Worm (Caenorhabditis elegans) whole organism, dauer: Measurements from ENCODE around the gene F59A7.5.

Source experiments
- unc-62 ChIP-seq: sonication (generic microtip); optimal IDR thresholded peaks from 2 replicates; lab custom pipeline; 2017; ENCODE audit warnings: missing biosample characterization, missing genetic modification reagents, missing genetic modification characterization

F59A7.5 gene

ce11 chrV:2027787-2028186 is 5.3 kb downstream of the F59A7.5 start, which contains the start of gene srab-13:
TSS of gene srab-13 (minus strand) at chrV:2027887.
- TF ChIP-seq unc-62, result no peak

ce11 chrV:2029877-2030276 is 7.4 kb downstream of the F59A7.5 start, which contains the start of gene F59A7.12:
TSS of gene F59A7.12 (plus strand) at chrV:2030177.
- no peak for TF ChIP-seq unc-62

- TF ChIP-seq unc-62, result no peak
Observed at ce11 chrV:2030661-2031060, 8.2 kb downstream of the F59A7.5 start.

- no peak for TF ChIP-seq unc-62
Observed at ce11 chrV:2031454-2031853, 9.0 kb downstream of the F59A7.5 start, which contains the start of gene hil-6. TSS of gene hil-6 (minus strand) at chrV:2031554.

ce11 chrV:2035545-2035944 is 13.1 kb downstream of the F59A7.5 start, which contains the start of gene srab-23:
TSS of gene srab-23 (minus strand) at chrV:2035645.
- TF ChIP-seq unc-62, result no peak

- no peak for TF ChIP-seq unc-62
Observed at ce11 chrV:2045956-2046355, 23.5 kb downstream of the F59A7.5 start, which contains the start of gene Y40B10A.5. TSS of gene Y40B10A.5 (minus strand) at chrV:2046056.

- no peak for TF ChIP-seq unc-62
Observed at ce11 chrV:2050136-2050535, 27.7 kb downstream of the F59A7.5 start, which contains the start of gene comt-4. TSS of gene comt-4 (minus strand) at chrV:2050185.

- TF ChIP-seq unc-62, result no peak
Observed at ce11 chrV:2050790-2051189, 28.3 kb downstream of the F59A7.5 start.

- no peak for TF ChIP-seq unc-62
Observed at ce11 chrV:2051507-2051906, 29.0 kb downstream of the F59A7.5 start, which contains the start of gene Y40B10A.11. TSS of gene Y40B10A.11 (minus strand) at chrV:2051607.

- no peak for TF ChIP-seq unc-62
Observed at ce11 chrV:2053509-2053908, 31.0 kb downstream of the F59A7.5 start, which contains the start of gene comt-5. TSS of gene comt-5 (minus strand) at chrV:2053609.

ce11 chrV:2054254-2054653 is 31.8 kb downstream of the F59A7.5 start:
- no peak for TF ChIP-seq unc-62

- no peak for TF ChIP-seq unc-62
Observed at ce11 chrV:2055765-2056504, 33.5 kb downstream of the F59A7.5 start.

- TF ChIP-seq unc-62, result no peak
Observed at ce11 chrV:2057324-2057723, 34.9 kb downstream of the F59A7.5 start, which contains the start of gene comt-3. TSS of gene comt-3 (plus strand) at chrV:2057537.

- no peak for TF ChIP-seq unc-62
Observed at ce11 chrV:2066780-2067179, 44.3 kb downstream of the F59A7.5 start, which contains the start of gene nhr-86. TSS of gene nhr-86 (minus strand) at chrV:2066850.

- no peak for TF ChIP-seq unc-62
Observed at ce11 chrV:2067419-2067818, 44.9 kb downstream of the F59A7.5 start.

- no peak for TF ChIP-seq unc-62
Observed at ce11 chrV:2067985-2068499, 45.6 kb downstream of the F59A7.5 start, which contains the start of gene lbp-9. TSS of gene lbp-9 (plus strand) at chrV:2068449.

ce11 chrV:2068728-2069443 is 46.4 kb downstream of the F59A7.5 start:
- TF ChIP-seq unc-62, result no peak
